In the genomic region with DNA sequence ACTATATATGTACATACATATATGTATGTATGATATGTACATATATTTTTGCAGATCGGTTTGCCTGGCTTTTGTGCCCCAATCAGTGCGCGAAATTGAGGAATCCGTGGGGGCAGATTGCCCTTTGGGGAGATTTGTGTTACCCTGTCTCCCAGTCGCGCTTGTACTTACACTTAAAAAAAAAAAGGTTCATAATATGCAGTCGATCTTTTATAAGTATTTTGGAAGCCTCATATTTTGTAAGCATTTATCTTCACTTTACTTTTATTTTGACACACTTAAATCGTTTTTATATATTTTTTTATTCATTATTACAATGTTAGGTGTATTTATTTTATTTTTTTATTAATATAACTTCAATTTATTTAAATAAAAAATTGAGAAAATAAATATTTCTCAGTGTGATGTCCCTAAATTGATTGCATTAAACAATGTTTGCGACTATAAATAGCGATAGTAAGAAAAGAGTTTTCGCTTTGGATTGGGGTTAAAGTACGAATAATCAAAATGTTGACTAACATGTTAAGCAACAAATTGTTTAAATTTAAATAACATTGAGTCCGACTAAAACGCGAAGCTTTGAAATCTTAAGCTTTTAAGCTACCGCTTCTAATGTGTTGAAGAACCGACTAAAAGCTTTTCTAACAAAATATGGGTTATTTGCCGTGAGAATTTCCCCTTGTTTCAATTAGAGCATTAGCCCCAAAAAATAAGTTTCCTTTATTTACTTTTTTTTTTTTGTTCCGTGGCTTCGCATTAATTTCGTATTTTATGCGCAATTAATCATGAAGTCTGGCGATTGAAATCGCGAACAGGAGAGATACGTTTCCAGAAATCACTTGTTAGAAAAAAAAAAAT, we compare ENCODE assay signal across 5 fruit fly cellular contexts.
TF ChIP-seq lines count a peak whose summit lies in the region.

No protein-coding gene starts in this region.

- peak; percentile 34 for TF ChIP-seq CTCF in whole organism, embryonic (GFP tag; optimal IDR thresholded peaks at IDR 0.05; lab: Kevin White, UChicago)

TF ChIP-seq in whole organism, adult, 20 proteins besides CTCF, POLR2A, EP300 and RAD21 (continues in another document):
- peak; percentile 17 for TF ChIP-seq CG7101 (tag; optimal IDR thresholded peaks at IDR 0.05; lab: Kevin White, UChicago)
- TF ChIP-seq CG11617 (GFP tag; optimal IDR thresholded peaks at IDR 0.05; lab: Kevin White, UChicago) = peak; percentile 42
- no peak for TF ChIP-seq toe (GFP tag; optimal IDR thresholded peaks at IDR 0.05; lab: Kevin White, UChicago)
- no peak for TF ChIP-seq cic (GFP tag; optimal IDR thresholded peaks at IDR 0.05; lab: Kevin White, UChicago)
- TF ChIP-seq cnc (optimal IDR thresholded peaks at IDR 0.05; lab: Kevin White, UChicago) = no peak
- no peak for TF ChIP-seq Clk (GFP tag; optimal IDR thresholded peaks at IDR 0.05; lab: Kevin White, UChicago)
- TF ChIP-seq Crg-1 (GFP tag; optimal IDR thresholded peaks at IDR 0.05; lab: Kevin White, UChicago) = no peak
- no peak for TF ChIP-seq ovo (GFP tag; optimal IDR thresholded peaks at IDR 0.05; lab: Kevin White, UChicago)
- no peak for TF ChIP-seq bab1 (GFP tag; optimal IDR thresholded peaks at IDR 0.05; lab: Kevin White, UChicago)
- no peak for TF ChIP-seq tj (GFP tag; optimal IDR thresholded peaks at IDR 0.05; lab: Kevin White, UChicago)
- TF ChIP-seq CG33017 (tag; optimal IDR thresholded peaks at IDR 0.05; lab: Kevin White, UChicago) = peak; percentile 68
- no peak for TF ChIP-seq CG14711 (tag; optimal IDR thresholded peaks at IDR 0.05; lab: Kevin White, UChicago)
- TF ChIP-seq CG1620 (GFP tag; optimal IDR thresholded peaks at IDR 0.05; lab: Kevin White, UChicago) = no peak
- peak; percentile 59 for TF ChIP-seq CG12768 (GFP tag; optimal IDR thresholded peaks at IDR 0.05; lab: Kevin White, UChicago)
- TF ChIP-seq CG5204 (GFP tag; optimal IDR thresholded peaks at IDR 0.05; lab: Kevin White, UChicago) = no peak
- no peak for TF ChIP-seq pad (GFP tag; optimal IDR thresholded peaks at IDR 0.05; lab: Kevin White, UChicago)
- TF ChIP-seq Hr96 (GFP tag; optimal IDR thresholded peaks at IDR 0.05; lab: Kevin White, UChicago) = no peak

TF ChIP-seq in whole organism, embryonic, 481 proteins besides CTCF, POLR2A, EP300 and RAD21 (continues in another document):
- TF ChIP-seq CG13296 (GFP tag; optimal IDR thresholded peaks at IDR 0.05; lab: Kevin White, UChicago) (peak; percentile 28), E2f2 (GFP tag; IDR thresholded peaks at IDR 0.05; lab: Robert Waterston, UW) (no peak; the same call in 1 of the 2 replicates), gcm (GFP tag; optimal IDR thresholded peaks at IDR 0.05; lab: Kevin White, UChicago) (no peak), abd-A (tag; optimal IDR thresholded peaks at IDR 0.05; lab: Kevin White, UChicago) (no peak), CG12744 (GFP tag; optimal IDR thresholded peaks at IDR 0.05; lab: Kevin White, UChicago) (no peak), tio (GFP tag; optimal IDR thresholded peaks at IDR 0.05; lab: Kevin White, UChicago) (no peak), toy (GFP tag; IDR thresholded peaks at IDR 0.05; lab: Robert Waterston, UW) (no peak), run (tag; optimal IDR thresholded peaks at IDR 0.05; lab: Kevin White, UChicago) (no peak), esg (GFP tag; conservative IDR thresholded peaks at IDR 0.05; lab: Robert Waterston, UW) (no peak), pfk (GFP tag; optimal IDR thresholded peaks at IDR 0.05; lab: Kevin White, UChicago) (no peak), zen (tag; optimal IDR thresholded peaks at IDR 0.05; lab: Kevin White, UChicago) (no peak), CG13894 (tag; optimal IDR thresholded peaks at IDR 0.05; lab: Kevin White, UChicago) (no peak), CG6272 (GFP tag; IDR thresholded peaks at IDR 0.05; lab: Robert Waterston, UW) (no peak), CG10565 (GFP tag; optimal IDR thresholded peaks at IDR 0.05; lab: Kevin White, UChicago) (no peak), trh (GFP tag; optimal IDR thresholded peaks at IDR 0.05; lab: Kevin White, UChicago) (no peak), cwo (GFP tag; optimal IDR thresholded peaks at IDR 0.05; lab: Kevin White, UChicago) (peak; percentile 32), CG10267 (tag; optimal IDR thresholded peaks at IDR 0.05; lab: Kevin White, UChicago) (peak; percentile 11)

TF ChIP-seq in whole organism, prepupa, 60 proteins besides CTCF, POLR2A, EP300 and RAD21 (continues in another document):
- TF ChIP-seq pdm3 (GFP tag; optimal IDR thresholded peaks at IDR 0.05; lab: Kevin White, UChicago) (peak; percentile 17), Hr4 (GFP tag; optimal IDR thresholded peaks at IDR 0.05; lab: Kevin White, UChicago) (no peak), vri (GFP tag; optimal IDR thresholded peaks at IDR 0.05; lab: Kevin White, UChicago) (peak; percentile 3), CG6854 (GFP tag; optimal IDR thresholded peaks at IDR 0.05; lab: Kevin White, UChicago) (no peak), fkh (GFP tag; optimal IDR thresholded peaks at IDR 0.05; lab: Kevin White, UChicago) (peak; percentile 19), fd85E (GFP tag; optimal IDR thresholded peaks at IDR 0.05; lab: Kevin White, UChicago) (no peak), Eip78C (GFP tag; lab: Kevin White, UChicago) (peak; percentile 80), lz (GFP tag; optimal IDR thresholded peaks at IDR 0.05; lab: Kevin White, UChicago) (peak; percentile 30), CG8319 (GFP tag; optimal IDR thresholded peaks at IDR 0.05; lab: Kevin White, UChicago) (no peak), Blimp-1 (GFP tag; optimal IDR thresholded peaks at IDR 0.05; lab: Kevin White, UChicago) (no peak), topi (GFP tag; optimal IDR thresholded peaks at IDR 0.05; lab: Kevin White, UChicago) (peak; percentile 27), CG4318 (GFP tag; optimal IDR thresholded peaks at IDR 0.05; lab: Kevin White, UChicago) (peak; percentile 11), CG10669 (GFP tag; optimal IDR thresholded peaks at IDR 0.05; lab: Kevin White, UChicago) (no peak), Sox15 (GFP tag; optimal IDR thresholded peaks at IDR 0.05; lab: Kevin White, UChicago) (no peak), CG6792 (GFP tag; optimal IDR thresholded peaks at IDR 0.05; lab: Kevin White, UChicago) (peak; percentile 22), Hr38 (GFP tag; optimal IDR thresholded peaks at IDR 0.05; lab: Kevin White, UChicago) (no peak), CG1621 (tag; optimal IDR thresholded peaks at IDR 0.05; lab: Kevin White, UChicago) (no peak), CG3919 (GFP tag; optimal IDR thresholded peaks at IDR 0.05; lab: Kevin White, UChicago) (no peak)

TF ChIP-seq in whole organism, pupa, 21 proteins besides CTCF, POLR2A, EP300 and RAD21 (continues in another document):
- no peak for TF ChIP-seq CG8301 (tag; optimal IDR thresholded peaks at IDR 0.05; lab: Kevin White, UChicago)
- TF ChIP-seq fd96Ca (GFP tag; IDR thresholded peaks at IDR 0.05; lab: Robert Waterston, UW) = no peak
- no peak for TF ChIP-seq rn (GFP tag; IDR thresholded peaks at IDR 0.05; lab: Robert Waterston, UW)
- TF ChIP-seq Snoo (tag; optimal IDR thresholded peaks at IDR 0.05; lab: Kevin White, UChicago) = no peak
- peak; percentile 1 for TF ChIP-seq CG15710 (tag; optimal IDR thresholded peaks at IDR 0.05; lab: Kevin White, UChicago)
- no peak for TF ChIP-seq Ets98B (GFP tag; IDR thresholded peaks at IDR 0.05; lab: Robert Waterston, UW)
- no peak for TF ChIP-seq Pif1A (GFP tag; optimal IDR thresholded peaks at IDR 0.05; lab: Kevin White, UChicago)
- TF ChIP-seq CG14655 (GFP tag; optimal IDR thresholded peaks at IDR 0.05; lab: Kevin White, UChicago) = no peak
- TF ChIP-seq gl (tag; optimal IDR thresholded peaks at IDR 0.05; lab: Kevin White, UChicago) = no peak
- TF ChIP-seq CG34367 (tag; optimal IDR thresholded peaks at IDR 0.05; lab: Kevin White, UChicago) = no peak
- TF ChIP-seq CG4496 (GFP tag; IDR thresholded peaks at IDR 0.05; lab: Robert Waterston, UW) = 0 out of 3 replicates have a peak, but pooled peaks have one; percentile 46
- peak; percentile 4 for TF ChIP-seq CG17806 (tag; optimal IDR thresholded peaks at IDR 0.05; lab: Kevin White, UChicago)
- peak; percentile 0 for TF ChIP-seq CG9948 (tag; optimal IDR thresholded peaks at IDR 0.05; lab: Kevin White, UChicago)
- TF ChIP-seq CG12605 (GFP tag; IDR thresholded peaks at IDR 0.05; lab: Robert Waterston, UW) = peak; percentile 28; the same call in 1 of the 2 replicates
- peak; percentile 37 for TF ChIP-seq CG8159 (tag; optimal IDR thresholded peaks at IDR 0.05; lab: Kevin White, UChicago)
- no peak for TF ChIP-seq CG10348 (GFP tag; IDR thresholded peaks at IDR 0.05; lab: Robert Waterston, UW)
- 0 out of 2 replicates have a peak, but pooled peaks have one; percentile 35 for TF ChIP-seq CG32121 (GFP tag; IDR thresholded peaks at IDR 0.05; lab: Robert Waterston, UW)
- TF ChIP-seq Pif1B (GFP tag; optimal IDR thresholded peaks at IDR 0.05; lab: Kevin White, UChicago) = no peak

TF ChIP-seq in whole organism, wandering third instar larva, 38 proteins besides CTCF, POLR2A, EP300 and RAD21 (continues in another document):
- TF ChIP-seq Jra (GFP tag; optimal IDR thresholded peaks at IDR 0.05; lab: Kevin White, UChicago) = no peak
- TF ChIP-seq CrebA (GFP tag; optimal IDR thresholded peaks at IDR 0.05; lab: Kevin White, UChicago; ENCODE audit: borderline replicate concordance) = peak; percentile 39
- TF ChIP-seq dmrt93B (GFP tag; optimal IDR thresholded peaks at IDR 0.05; lab: Kevin White, UChicago) = no peak
- TF ChIP-seq fru (GFP tag; optimal IDR thresholded peaks at IDR 0.05; lab: Kevin White, UChicago) = peak; percentile 19
- TF ChIP-seq foxo (GFP tag; optimal IDR thresholded peaks at IDR 0.05; lab: Kevin White, UChicago) = peak in 1 of 2 experiments; percentile 55
- TF ChIP-seq sage (GFP tag; optimal IDR thresholded peaks at IDR 0.05; lab: Kevin White, UChicago) = no peak
- peak; percentile 7 for TF ChIP-seq h (GFP tag; optimal IDR thresholded peaks at IDR 0.05; lab: Kevin White, UChicago)
- no peak for TF ChIP-seq pan (optimal IDR thresholded peaks at IDR 0.05; lab: Kevin White, UChicago)
- no peak for TF ChIP-seq Abd-B (GFP tag; optimal IDR thresholded peaks at IDR 0.05; lab: Kevin White, UChicago)
- no peak for TF ChIP-seq brk (GFP tag; optimal IDR thresholded peaks at IDR 0.05; lab: Kevin White, UChicago)
- no peak for TF ChIP-seq tai (GFP tag; optimal IDR thresholded peaks at IDR 0.05; lab: Kevin White, UChicago)
- TF ChIP-seq br (GFP tag; optimal IDR thresholded peaks at IDR 0.05; lab: Kevin White, UChicago) = peak; percentile 14
- no peak for TF ChIP-seq Dif (GFP tag; optimal IDR thresholded peaks at IDR 0.05; lab: Kevin White, UChicago; ENCODE audit: partially characterized antibody)
- no peak for TF ChIP-seq dsf (GFP tag; optimal IDR thresholded peaks at IDR 0.05; lab: Kevin White, UChicago; ENCODE audit: borderline replicate concordance)
- peak; percentile 47 for TF ChIP-seq rgr (GFP tag; optimal IDR thresholded peaks at IDR 0.05; lab: Kevin White, UChicago)
- TF ChIP-seq Sp1 (GFP tag; optimal IDR thresholded peaks at IDR 0.05; lab: Kevin White, UChicago) = peak; percentile 71
- TF ChIP-seq psq (GFP tag; optimal IDR thresholded peaks at IDR 0.05; lab: Kevin White, UChicago) = peak; percentile 50
- TF ChIP-seq OdsH (GFP tag; optimal IDR thresholded peaks at IDR 0.05; lab: Kevin White, UChicago) = peak; percentile 46
- TF ChIP-seq CG32264 (GFP tag; optimal IDR thresholded peaks at IDR 0.05; lab: Kevin White, UChicago) = no peak
- TF ChIP-seq HLH106 (tag; optimal IDR thresholded peaks at IDR 0.05; lab: Kevin White, UChicago) = peak; percentile 42
